ENCODE assay signal across 4 worm cellular contexts in the genomic region with DNA sequence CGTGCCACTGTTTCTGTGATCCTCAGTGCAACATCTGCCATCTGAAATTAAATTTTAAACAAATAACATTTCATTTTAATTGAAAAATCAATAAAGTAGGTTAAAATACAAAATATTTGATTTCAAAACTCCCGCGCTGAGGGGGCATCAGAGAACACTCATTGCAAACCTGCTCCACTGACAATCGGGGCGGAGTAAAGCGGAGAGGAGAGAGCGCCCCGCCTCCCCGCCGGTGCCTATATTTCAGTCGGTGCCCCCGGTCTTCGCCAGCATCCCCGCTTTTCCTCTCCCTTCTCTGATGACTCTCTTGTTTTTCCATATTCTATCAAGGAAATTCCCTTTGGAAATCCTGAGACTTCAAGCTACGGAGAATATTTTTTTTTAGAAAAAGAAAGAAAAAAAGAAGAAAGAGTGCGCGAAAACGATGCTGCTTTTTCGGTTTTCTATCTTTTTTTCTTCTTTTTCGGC.
A peak's percentile ranks its signal among the peaks of the same experiment; 100 is the strongest.
TF ChIP-seq lines count a peak whose summit lies in the region.

A gene (minus strand): TSS at position 51 of the 468 bp plus-strand sequence.

TF ChIP-seq in whole organism, L2 larva, 48 proteins besides CTCF, POLR2A, EP300 and RAD21 (continues in another document):
- TF ChIP-seq alr-1 (tag; optimal IDR thresholded peaks at IDR 0.05; lab: Kevin White, UChicago) (no peak), ztf-11 (tag; optimal IDR thresholded peaks at IDR 0.05; lab: Kevin White, UChicago) (no peak), C34F6.9 (tag; optimal IDR thresholded peaks at IDR 0.05; lab: Kevin White, UChicago) (peak; percentile 89), lin-13 (GFP tag; optimal IDR thresholded peaks at IDR 0.05; lab: Kevin White, UChicago) (peak; percentile 95), nhr-77 (tag; optimal IDR thresholded peaks at IDR 0.05; lab: Kevin White, UChicago) (no peak), gmeb-1 (tag; optimal IDR thresholded peaks at IDR 0.05; lab: Kevin White, UChicago) (peak; percentile 93), unc-62 (GFP tag; optimal IDR thresholded peaks at IDR 0.05; lab: Kevin White, UChicago) (no peak), blmp-1 (tag; optimal IDR thresholded peaks at IDR 0.05; lab: Kevin White, UChicago; ENCODE audit: insufficient read depth) (peak; percentile 66), F13H6.1 (tag; optimal IDR thresholded peaks at IDR 0.05; lab: Kevin White, UChicago) (peak; percentile 78), mab-5 (tag; optimal IDR thresholded peaks at IDR 0.05; lab: Kevin White, UChicago) (peak; percentile 85), crh-2 (tag; optimal IDR thresholded peaks at IDR 0.05; lab: Kevin White, UChicago) (peak; percentile 92), dmd-4 (tag; optimal IDR thresholded peaks at IDR 0.05; lab: Kevin White, UChicago) (no peak), nhr-11 (tag; optimal IDR thresholded peaks at IDR 0.05; lab: Kevin White, UChicago) (no peak), fos-1 (tag; optimal IDR thresholded peaks at IDR 0.05; lab: Kevin White, UChicago) (peak; percentile 82), Y55F3AM.14 (GFP tag; optimal IDR thresholded peaks at IDR 0.05; lab: Kevin White, UChicago) (peak; percentile 86), ceh-82 (tag; optimal IDR thresholded peaks at IDR 0.05; lab: Kevin White, UChicago) (peak; percentile 73), ceh-16 (tag; optimal IDR thresholded peaks at IDR 0.05; lab: Kevin White, UChicago) (peak; percentile 70), ZK546.5 (tag; optimal IDR thresholded peaks at IDR 0.05; lab: Kevin White, UChicago) (peak; percentile 52), mbf-1 (tag; optimal IDR thresholded peaks at IDR 0.05; lab: Kevin White, UChicago) (no peak), nhr-21 (tag; optimal IDR thresholded peaks at IDR 0.05; lab: Kevin White, UChicago) (peak; percentile 74), egl-27 (tag; optimal IDR thresholded peaks at IDR 0.05; lab: Kevin White, UChicago) (peak; percentile 53), lin-39 (tag; optimal IDR thresholded peaks at IDR 0.05; lab: Kevin White, UChicago) (no peak)

TF ChIP-seq in whole organism, L4 larva, 104 proteins besides CTCF, POLR2A, EP300 and RAD21 (continues in another document):
- TF ChIP-seq ceh-62 (tag; optimal IDR thresholded peaks at IDR 0.05; lab: Kevin White, UChicago) (no peak), nhr-237 (tag; optimal IDR thresholded peaks at IDR 0.05; lab: Kevin White, UChicago) (peak; percentile 53), ctbp-1 (GFP tag; IDR thresholded peaks at IDR 0.05; lab: Robert Waterston, UW) (peak; percentile 92), dmd-9 (GFP tag; IDR thresholded peaks at IDR 0.05; lab: Robert Waterston, UW) (peak; percentile 75), ceh-20 (GFP tag; IDR thresholded peaks at IDR 0.05; lab: Robert Waterston, UW) (peak; percentile 83), F44E2.7 (GFP tag; IDR thresholded peaks at IDR 0.05; lab: Robert Waterston, UW) (no peak), nhr-6 (tag; optimal IDR thresholded peaks at IDR 0.05; lab: Kevin White, UChicago) (peak; percentile 86), lin-15B (tag; optimal IDR thresholded peaks at IDR 0.05; lab: Kevin White, UChicago) (peak; percentile 66), nhr-48 (tag; optimal IDR thresholded peaks at IDR 0.05; lab: Kevin White, UChicago) (peak; percentile 62), duxl-1 (tag; optimal IDR thresholded peaks at IDR 0.05; lab: Kevin White, UChicago; ENCODE audit: poor library complexity) (peak; percentile 56), php-3 (GFP tag; IDR thresholded peaks at IDR 0.05; lab: Robert Waterston, UW) (no peak), fkh-10 (GFP tag; optimal IDR thresholded peaks at IDR 0.05; lab: Kevin White, UChicago) (peak; percentile 94), nhr-77 (tag; optimal IDR thresholded peaks at IDR 0.05; lab: Kevin White, UChicago) (peak; percentile 86), Y5F2A.4 (GFP tag; optimal IDR thresholded peaks at IDR 0.05; lab: Kevin White, UChicago) (no peak), ceh-82 (tag; optimal IDR thresholded peaks at IDR 0.05; lab: Kevin White, UChicago) (no peak), nhr-28 (tag; optimal IDR thresholded peaks at IDR 0.05; lab: Kevin White, UChicago) (peak; percentile 77), rbr-2 (tag; optimal IDR thresholded peaks at IDR 0.05; lab: Kevin White, UChicago) (peak; percentile 89), dmd-8 (GFP tag; IDR thresholded peaks at IDR 0.05; lab: Robert Waterston, UW) (no peak; the same call in 1 of the 2 replicates), egl-27 (tag; optimal IDR thresholded peaks at IDR 0.05; lab: Kevin White, UChicago) (no peak), lim-7 (GFP tag; IDR thresholded peaks at IDR 0.05; lab: Robert Waterston, UW) (peak; percentile 57; the same call in 1 of the 2 replicates), tag-97 (GFP tag; IDR thresholded peaks at IDR 0.05; lab: Robert Waterston, UW) (no peak), attf-4 (tag; optimal IDR thresholded peaks at IDR 0.05; lab: Kevin White, UChicago) (no peak)

TF ChIP-seq in whole organism, late embryonic, 69 proteins besides CTCF, POLR2A, EP300 and RAD21 (continues in another document):
- TF ChIP-seq fkh-10 (GFP tag; optimal IDR thresholded peaks at IDR 0.05; lab: Kevin White, UChicago), result peak; percentile 13
- no peak for TF ChIP-seq hlh-8 (tag; optimal IDR thresholded peaks at IDR 0.05; lab: Kevin White, UChicago)
- no peak for TF ChIP-seq Y22D7AL.16 (tag; optimal IDR thresholded peaks at IDR 0.05; lab: Kevin White, UChicago)
- no peak for TF ChIP-seq ceh-24 (tag; optimal IDR thresholded peaks at IDR 0.05; lab: Kevin White, UChicago)
- TF ChIP-seq sox-4 (tag; optimal IDR thresholded peaks at IDR 0.05; lab: Kevin White, UChicago), result peak; percentile 31
- TF ChIP-seq K09A11.1 (tag; optimal IDR thresholded peaks at IDR 0.05; lab: Kevin White, UChicago; ENCODE audit: insufficient read depth), result no peak
- no peak for TF ChIP-seq npax-4 (tag; optimal IDR thresholded peaks at IDR 0.05; lab: Kevin White, UChicago)
- TF ChIP-seq gmeb-2 (tag; optimal IDR thresholded peaks at IDR 0.05; lab: Kevin White, UChicago), result no peak
- peak; percentile 54 for TF ChIP-seq ceh-14 (tag; optimal IDR thresholded peaks at IDR 0.05; lab: Kevin White, UChicago)
- peak; percentile 54 for TF ChIP-seq ref-2 (tag; optimal IDR thresholded peaks at IDR 0.05; lab: Kevin White, UChicago)
- TF ChIP-seq ztf-16 (tag; optimal IDR thresholded peaks at IDR 0.05; lab: Kevin White, UChicago), result peak; percentile 57
- peak; percentile 49 for TF ChIP-seq ceh-48 (tag; optimal IDR thresholded peaks at IDR 0.05; lab: Kevin White, UChicago)
- TF ChIP-seq fkh-6 (tag; optimal IDR thresholded peaks at IDR 0.05; lab: Kevin White, UChicago), result no peak
- peak; percentile 86 for TF ChIP-seq ceh-31 (tag; optimal IDR thresholded peaks at IDR 0.05; lab: Kevin White, UChicago)
- no peak for TF ChIP-seq F13H6.1 (tag; optimal IDR thresholded peaks at IDR 0.05; lab: Kevin White, UChicago)
- peak; percentile 85 for TF ChIP-seq ceh-18 (tag; optimal IDR thresholded peaks at IDR 0.05; lab: Kevin White, UChicago)
- TF ChIP-seq unc-42 (tag; optimal IDR thresholded peaks at IDR 0.05; lab: Kevin White, UChicago), result peak; percentile 82
- TF ChIP-seq nfya-1 (tag; optimal IDR thresholded peaks at IDR 0.05; lab: Kevin White, UChicago), result peak; percentile 91
- TF ChIP-seq ceh-2 (tag; optimal IDR thresholded peaks at IDR 0.05; lab: Kevin White, UChicago), result no peak
- no peak for TF ChIP-seq C38D4.7 (GFP tag; optimal IDR thresholded peaks at IDR 0.05; lab: Kevin White, UChicago)
- TF ChIP-seq K02D7.2 (tag; optimal IDR thresholded peaks at IDR 0.05; lab: Kevin White, UChicago), result no peak
- no peak for TF ChIP-seq lin-11 (tag; optimal IDR thresholded peaks at IDR 0.05; lab: Kevin White, UChicago)
- no peak for TF ChIP-seq ceh-9 (tag; optimal IDR thresholded peaks at IDR 0.05; lab: Kevin White, UChicago)
- no peak for TF ChIP-seq pha-2 (tag; optimal IDR thresholded peaks at IDR 0.05; lab: Kevin White, UChicago)
- TF ChIP-seq ceh-34 (tag; optimal IDR thresholded peaks at IDR 0.05; lab: Kevin White, UChicago), result peak; percentile 77

TF ChIP-seq in whole organism, mixed stage, embryonic, 35 proteins besides CTCF, POLR2A, EP300 and RAD21 (continues in another document):
- TF ChIP-seq lin-32 (GFP tag; optimal IDR thresholded peaks at IDR 0.05; lab: Kevin White, UChicago), result peak; percentile 15
- peak; percentile 90 for TF ChIP-seq lsy-2 (tag; optimal IDR thresholded peaks at IDR 0.05; lab: Kevin White, UChicago)
- no peak for TF ChIP-seq nhr-12 (tag; optimal IDR thresholded peaks at IDR 0.05; lab: Kevin White, UChicago)
- TF ChIP-seq unc-120 (tag; optimal IDR thresholded peaks at IDR 0.05; lab: Kevin White, UChicago; ENCODE audit: poor library complexity, severe bottlenecking), result peak; percentile 17
- peak; percentile 59 for TF ChIP-seq ham-2 (GFP tag; optimal IDR thresholded peaks at IDR 0.05; lab: Kevin White, UChicago)
- TF ChIP-seq snpc-4 (tag; optimal IDR thresholded peaks at IDR 0.05; lab: Kevin White, UChicago), result no peak
- TF ChIP-seq nhr-76 (tag; optimal IDR thresholded peaks at IDR 0.05; lab: Kevin White, UChicago), result no peak
- no peak for TF ChIP-seq ceh-43 (GFP tag; optimal IDR thresholded peaks at IDR 0.05; lab: Kevin White, UChicago)
- no peak for TF ChIP-seq nhr-2 (tag; optimal IDR thresholded peaks at IDR 0.05; lab: Kevin White, UChicago)
- no peak for TF ChIP-seq sem-2 (GFP tag; optimal IDR thresholded peaks at IDR 0.05; lab: Kevin White, UChicago)
- peak; percentile 92 for TF ChIP-seq nhr-237 (tag; optimal IDR thresholded peaks at IDR 0.05; lab: Kevin White, UChicago)
- TF ChIP-seq unc-39 (tag; optimal IDR thresholded peaks at IDR 0.05; lab: Kevin White, UChicago), result no peak
- TF ChIP-seq elt-3 (tag; optimal IDR thresholded peaks at IDR 0.05; lab: Kevin White, UChicago), result no peak
- peak; percentile 6 for TF ChIP-seq unc-62 (GFP tag; optimal IDR thresholded peaks at IDR 0.05; lab: Kevin White, UChicago)
- TF ChIP-seq cnd-1 (tag; optimal IDR thresholded peaks at IDR 0.05; lab: Kevin White, UChicago), result peak; percentile 31
- TF ChIP-seq lin-13 (tag; optimal IDR thresholded peaks at IDR 0.05; lab: Kevin White, UChicago), result peak; percentile 50
- TF ChIP-seq ceh-39 (tag; optimal IDR thresholded peaks at IDR 0.05; lab: Kevin White, UChicago), result no peak
- TF ChIP-seq tbx-8 (GFP tag; optimal IDR thresholded peaks at IDR 0.05; lab: Kevin White, UChicago), result no peak
- peak; percentile 67 for TF ChIP-seq pha-4 (tag; optimal IDR thresholded peaks at IDR 0.05; lab: Kevin White, UChicago)
- peak; percentile 71 for TF ChIP-seq sptf-1 (tag; optimal IDR thresholded peaks at IDR 0.05; lab: Kevin White, UChicago)
- TF ChIP-seq nhr-28 (tag; optimal IDR thresholded peaks at IDR 0.05; lab: Kevin White, UChicago), result no peak
- TF ChIP-seq ceh-83 (GFP tag; optimal IDR thresholded peaks at IDR 0.05; lab: Kevin White, UChicago), result peak; percentile 12
- TF ChIP-seq hlh-1 (tag; optimal IDR thresholded peaks at IDR 0.05; lab: Kevin White, UChicago), result no peak
- no peak for TF ChIP-seq flh-1 (GFP tag; optimal IDR thresholded peaks at IDR 0.05; lab: Kevin White, UChicago)
- peak; percentile 83 for TF ChIP-seq mep-1 (tag; optimal IDR thresholded peaks at IDR 0.05; lab: Kevin White, UChicago)
- peak; percentile 12 for TF ChIP-seq M03D4.4 (tag; optimal IDR thresholded peaks at IDR 0.05; lab: Kevin White, UChicago)
- no peak for TF ChIP-seq bed-3 (GFP tag; optimal IDR thresholded peaks at IDR 0.05; lab: Kevin White, UChicago)
- TF ChIP-seq zip-8 (tag; optimal IDR thresholded peaks at IDR 0.05; lab: Kevin White, UChicago), result no peak
